Worm (Caenorhabditis elegans): Measurements from ENCODE around the gene egas-1.

ce11 chrV:18644258-18644657, 4.2 kb downstream of the egas-1 start:
- TF ChIP-seq nhr-12 (tag; optimal IDR thresholded peaks at IDR 0.05) (no peak), sptf-1 (tag; optimal IDR thresholded peaks at IDR 0.05) (no peak), mep-1 (tag; optimal IDR thresholded peaks at IDR 0.05) (no peak), nhr-76 (tag; optimal IDR thresholded peaks at IDR 0.05) (no peak), nhr-237 (tag; optimal IDR thresholded peaks at IDR 0.05) (no peak)

Data from whole organism, mixed stage, embryonic.